Fruit fly (Drosophila melanogaster): Measurements from ENCODE around the gene nAChRalpha6.

- TF ChIP-seq Crg-1 (GFP tag; optimal IDR thresholded peaks at IDR 0.05) (peak; percentile 9), CG11617 (GFP tag; optimal IDR thresholded peaks at IDR 0.05) (no peak), Clk (GFP tag; optimal IDR thresholded peaks at IDR 0.05) (no peak), Mnt (GFP tag; optimal IDR thresholded peaks at IDR 0.05) (peak; percentile 80), CG7101 (tag; optimal IDR thresholded peaks at IDR 0.05) (no peak), CG7045 (GFP tag; optimal IDR thresholded peaks at IDR 0.05) (no peak), bab1 (GFP tag; optimal IDR thresholded peaks at IDR 0.05) (peak; percentile 13), CG33017 (tag; optimal IDR thresholded peaks at IDR 0.05) (no peak), tj (GFP tag; optimal IDR thresholded peaks at IDR 0.05) (no peak), cnc (optimal IDR thresholded peaks at IDR 0.05) (no peak), ovo (GFP tag; optimal IDR thresholded peaks at IDR 0.05) (no peak), toe (GFP tag; optimal IDR thresholded peaks at IDR 0.05) (no peak), kay (GFP tag; ENCODE audit: borderline replicate concordance) (no peak)
Observed at dm6 chr2L:9893183-9893582, 7.1 kb upstream of the nAChRalpha6 start, which contains the start of gene mtDNA-helicase.

Data from whole organism, adult.